Worm (Caenorhabditis elegans) whole organism, L4 larva: ENCODE measurements around the gene F54E12.2.

Source experiments
- F26F4.8 ChIP-seq: fragments of 200-800 bp; sonication (Bioruptor generic); conservative IDR thresholded peaks from 2 replicates; pipeline ENCODE4 v1.3.6; 2022; ENCODE audit warnings: missing genetic modification characterization, missing compliant biosample characterization
- F37D6.2 ChIP-seq: sonication (generic microtip); optimal IDR thresholded peaks from 2 replicates; lab custom pipeline; 2016; ENCODE audit warnings: mild to moderate bottlenecking, missing genetic modification characterization, missing compliant biosample characterization
- ceh-82 ChIP-seq: sonication (generic microtip); optimal IDR thresholded peaks from 2 replicates; lab custom pipeline; 2017; ENCODE audit warnings: missing biosample characterization, missing genetic modification characterization
- cey-2 ChIP-seq: sonication (generic microtip); optimal IDR thresholded peaks from 3 replicates; lab custom pipeline; 2017; ENCODE audit warnings: missing genetic modification characterization, mild to moderate bottlenecking, missing compliant biosample characterization, antibody characterized with exemption, borderline replicate concordance; ENCODE audit not compliant: insufficient read depth
- daf-16 ChIP-seq, 3 experiments: sonication (generic microtip); optimal IDR thresholded peaks; 2 replicates each; lab custom pipeline; 2016 to 2017; ENCODE audit warnings: missing genetic modification characterization in 3 of 3, missing genetic modification reagents in 3 of 3, mild to moderate bottlenecking in 2 of 3, missing compliant biosample characterization in 2 of 3, missing biosample characterization in 1 of 3, moderate library complexity in 1 of 3
- dmd-6 ChIP-seq: fragments of 200-800 bp; sonication (Bioruptor generic); IDR thresholded peaks from 2 replicates; pipeline ENCODE4 v1.3.6; 2022; ENCODE audit warnings: missing genetic modification reagents, missing genetic modification characterization, missing compliant biosample characterization
- dmd-8 ChIP-seq: fragments of 200-800 bp; sonication (Bioruptor generic); IDR thresholded peaks from 2 replicates; pipeline ENCODE4 v1.3.6; 2022; ENCODE audit warnings: missing genetic modification characterization, missing compliant biosample characterization
- dpl-1 ChIP-seq: fragments of 150-350 bp; optimal IDR thresholded peaks from 2 replicates; lab custom pipeline; 2014; ENCODE audit warnings: missing biosample characterization, missing genetic modification reagents, missing genetic modification characterization
- duxl-1 ChIP-seq: sonication (generic microtip); optimal IDR thresholded peaks from 2 replicates; lab custom pipeline; 2016; ENCODE audit warnings: mild to moderate bottlenecking, missing genetic modification characterization, moderate library complexity, missing compliant biosample characterization; ENCODE audit not compliant: poor library complexity
- dve-1 ChIP-seq: sonication (generic microtip); optimal IDR thresholded peaks from 2 replicates; lab custom pipeline; 2017; ENCODE audit warnings: antibody characterized with exemption, mild to moderate bottlenecking, missing genetic modification characterization, missing compliant biosample characterization; ENCODE audit not compliant: insufficient read depth
- hif-1 ChIP-seq, 2 experiments: sonication (generic microtip); optimal IDR thresholded peaks; 2 replicates each; lab custom pipeline; 2016 to 2017; ENCODE audit warnings: missing compliant biosample characterization in 2 of 2, missing genetic modification characterization in 2 of 2, missing genetic modification reagents in 2 of 2, missing genotype in 2 of 2, mild to moderate bottlenecking in 1 of 2
- hlh-11 ChIP-seq: fragments of 200-800 bp; sonication (Bioruptor generic); optimal IDR thresholded peaks from 2 replicates; lab custom pipeline; 2018; ENCODE audit warnings: mild to moderate bottlenecking, missing genetic modification characterization, missing compliant biosample characterization
- hlh-30 ChIP-seq: sonication (generic microtip); optimal IDR thresholded peaks from 2 replicates; lab custom pipeline; 2017; ENCODE audit warnings: antibody characterized with exemption, mild to moderate bottlenecking, missing genetic modification characterization, missing compliant biosample characterization; ENCODE audit not compliant: insufficient read depth
- jun-1 ChIP-seq: fragments of 150-350 bp; optimal IDR thresholded peaks from 2 replicates; lab custom pipeline; 2014; ENCODE audit warnings: missing biosample characterization, missing genetic modification reagents, missing genetic modification characterization
- lin-38 ChIP-seq: fragments of 200-800 bp; sonication (Bioruptor generic); IDR thresholded peaks from 2 replicates; pipeline ENCODE4 v1.3.6; 2022; ENCODE audit warnings: missing genetic modification reagents, missing genetic modification characterization, missing compliant biosample characterization
- lin-39 ChIP-seq: fragments of 150-350 bp; optimal IDR thresholded peaks from 2 replicates; lab custom pipeline; 2014; ENCODE audit warnings: missing biosample characterization, missing genetic modification reagents, missing genetic modification characterization
- lsy-2 ChIP-seq, 2 experiments: fragments of 150-350 bp in 1 of 2; sonication (generic microtip) in 1 of 2; optimal IDR thresholded peaks; 2 replicates each; lab custom pipeline; 2014 to 2017; ENCODE audit warnings: missing biosample characterization in 2 of 2, missing genetic modification characterization in 2 of 2
- madf-9 ChIP-seq: fragments of 200-800 bp; sonication (Bioruptor generic); conservative IDR thresholded peaks from 2 replicates; pipeline ENCODE4 v1.3.6; 2022; ENCODE audit warnings: missing genetic modification reagents, missing genetic modification characterization, missing compliant biosample characterization
- mep-1 ChIP-seq: fragments of 150-350 bp; sonication (generic microtip); optimal IDR thresholded peaks from 3 replicates; lab custom pipeline; 2014; ENCODE audit warnings: missing biosample characterization, missing genetic modification characterization
- mes-2 ChIP-seq: sonication (generic microtip); optimal IDR thresholded peaks from 2 replicates; lab custom pipeline; 2016; ENCODE audit warnings: missing genotype, mild to moderate bottlenecking, missing genetic modification characterization, missing compliant biosample characterization; ENCODE audit not compliant: poor library complexity, severe bottlenecking
- mxl-2 ChIP-seq: fragments of 200-800 bp; sonication (Bioruptor generic); conservative IDR thresholded peaks from 2 replicates; pipeline ENCODE4 v1.3.6; 2022; ENCODE audit warnings: missing genetic modification reagents, missing genetic modification characterization, missing compliant biosample characterization
- nhr-10 ChIP-seq: fragments of 150-350 bp; optimal IDR thresholded peaks from 2 replicates; lab custom pipeline; 2014; ENCODE audit warnings: missing biosample characterization, missing genetic modification characterization
- nhr-28 ChIP-seq: fragments of 150-350 bp; optimal IDR thresholded peaks from 2 replicates; lab custom pipeline; 2014; ENCODE audit warnings: missing biosample characterization, missing genetic modification characterization
- nhr-76 ChIP-seq: fragments of 150-350 bp; optimal IDR thresholded peaks from 2 replicates; lab custom pipeline; 2014; ENCODE audit warnings: missing biosample characterization, missing genetic modification characterization
- nhr-77 ChIP-seq: fragments of 150-350 bp; optimal IDR thresholded peaks from 2 replicates; lab custom pipeline; 2014; ENCODE audit warnings: missing biosample characterization, missing genetic modification characterization
- rbr-2 ChIP-seq: sonication (generic microtip); optimal IDR thresholded peaks from 2 replicates; lab custom pipeline; 2016; ENCODE audit warnings: missing genotype, missing genetic modification characterization, missing compliant biosample characterization
- set-16 ChIP-seq: fragments of 200-800 bp; sonication (Bioruptor generic); IDR thresholded peaks from 2 replicates; pipeline ENCODE4 v1.3.6; 2022; ENCODE audit warnings: missing genetic modification reagents, missing genetic modification characterization, missing compliant biosample characterization
- snpc-4 ChIP-seq: fragments of 150-350 bp; optimal IDR thresholded peaks from 2 replicates; lab custom pipeline; 2014; ENCODE audit warnings: missing biosample characterization, missing genetic modification characterization
- unc-130 ChIP-seq: sonication (generic microtip); optimal IDR thresholded peaks from 2 replicates; lab custom pipeline; 2016; ENCODE audit warnings: missing genetic modification reagents, missing genetic modification characterization, missing compliant biosample characterization
- unc-62 ChIP-seq, 3 experiments: fragments of 150-350 bp in 1 of 3; sonication (generic microtip); optimal IDR thresholded peaks in 2 of 3; peaks in 1 of 3; 1 replicate in 1 of 3; 2 replicates in 2 of 3; lab custom pipeline; 2014 to 2017; ENCODE audit warnings: missing biosample characterization in 3 of 3, missing genetic modification characterization in 3 of 3, missing genetic modification reagents in 3 of 3, missing genotype in 1 of 3
- vab-7 ChIP-seq: fragments of 200-800 bp; sonication (Bioruptor generic); IDR thresholded peaks from 2 replicates; pipeline ENCODE4 v1.3.6; 2022; ENCODE audit warnings: missing genetic modification reagents, missing genetic modification characterization, missing compliant biosample characterization

F54E12.2 gene

ce11 chrIV:11323666-11324065 lies 13.3 kb downstream of the F54E12.2 start (continued):
- TF ChIP-seq mxl-2 (GFP tag; lab: Robert Waterston, UW) (no peak), nhr-76 (no peak), snpc-4 (tag; lab: Kevin White, UChicago) (no peak), dmd-8 (GFP tag; lab: Robert Waterston, UW) (0 out of 2 replicates have a peak, but pooled peaks have one; percentile 4)

- TF ChIP-seq F26F4.8 (GFP tag; lab: Robert Waterston, UW) (no peak), cey-2 (no peak), daf-16 (GFP tag; optimal IDR thresholded peaks at IDR 0.05; lab: Kevin White, UChicago) (no peak), daf-16 (tag; optimal IDR thresholded peaks at IDR 0.05; lab: Kevin White, UChicago) (peak; percentile 9)
Observed at ce11 chrIV:11320500-11320899, 16.5 kb downstream of the F54E12.2 start, which contains the start of gene edg-1. TSS of gene edg-1 (plus strand) at chrIV:11320800.

DNA sequence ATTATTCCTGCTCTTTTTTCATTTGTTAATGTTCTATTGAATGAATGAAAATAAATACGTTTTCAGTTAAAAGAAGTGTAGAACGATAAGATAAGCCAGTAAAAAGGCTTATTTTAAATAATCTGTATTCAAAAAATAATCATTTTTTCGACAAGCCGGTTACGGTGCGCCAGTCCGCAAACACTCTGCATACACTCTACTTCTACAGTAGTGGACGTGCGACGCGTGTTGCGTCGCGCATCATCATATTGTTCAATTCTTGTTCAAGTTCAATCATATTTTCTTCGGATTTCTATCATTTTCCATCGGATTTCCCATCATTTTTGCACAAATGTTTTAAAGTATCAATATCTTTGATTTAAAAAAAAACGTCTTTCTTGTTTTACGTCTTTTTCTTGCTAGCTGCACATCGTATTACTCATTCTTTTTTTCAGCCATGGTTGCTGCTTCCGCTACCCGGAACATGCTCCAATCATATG lies 17.1 kb downstream of the F54E12.2 start, which contains the start of gene B0035.18:
TSS of gene B0035.18 (plus strand) at position 429 of the 479 bp plus-strand sequence.
- no peak for TF ChIP-seq madf-9
- TF ChIP-seq unc-130 (GFP tag; lab: Kevin White, UChicago): peak; percentile 2
- peak in 1 of 2 experiments; percentile 12 for TF ChIP-seq lsy-2 (tag; optimal IDR thresholded peaks at IDR 0.05; lab: Kevin White, UChicago)
- TF ChIP-seq, all 104 proteins: peak for 2

DNA sequence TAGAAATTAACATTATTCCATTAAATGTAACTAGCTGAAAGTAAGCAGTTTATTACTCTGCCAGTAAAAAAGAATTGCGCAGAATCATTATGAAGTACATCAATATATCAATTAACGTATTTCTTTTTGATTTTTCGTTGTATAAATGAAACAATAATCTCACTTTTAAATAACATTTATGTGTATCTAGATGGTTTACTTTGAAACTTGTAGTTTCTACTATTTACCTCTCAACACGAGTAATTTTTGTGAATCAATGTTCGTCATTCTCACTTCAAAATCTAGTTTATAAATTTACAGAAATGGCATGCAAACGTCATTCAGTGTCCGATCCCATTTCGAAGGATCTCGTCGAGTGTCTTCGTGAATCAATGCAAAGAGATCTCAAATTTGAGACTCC lies 19.9 kb downstream of the F54E12.2 start, which contains the start of gene gspd-1:
TSS of gene gspd-1 (plus strand) at position 301 of the 400 bp plus-strand sequence.
- no peak for TF ChIP-seq nhr-77 (tag; lab: Kevin White, UChicago)

DNA sequence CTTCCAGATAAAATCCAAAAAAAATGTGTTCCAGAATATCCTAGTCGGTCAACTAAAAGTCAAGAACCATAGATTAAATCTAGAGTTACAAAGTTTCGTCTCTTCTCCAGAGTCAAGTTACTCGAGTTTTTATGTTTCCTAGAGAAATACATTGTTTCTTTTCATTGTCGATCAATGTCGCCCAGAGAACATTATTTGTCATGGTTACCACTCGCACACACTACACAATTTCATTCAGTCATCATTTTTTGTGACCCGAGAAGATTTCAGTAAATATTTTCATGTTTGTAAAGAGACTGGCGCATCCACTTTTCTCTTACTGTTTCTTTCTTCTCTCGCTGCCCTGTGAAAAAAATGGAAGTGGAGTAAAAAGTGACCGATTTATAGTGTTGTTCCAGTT lies 20.3 kb downstream of the F54E12.2 start:
- TF ChIP-seq nhr-28 (tag; lab: Kevin White, UChicago) (no peak), vab-7 (GFP tag; lab: Robert Waterston, UW) (no peak), daf-16 (GFP tag; optimal IDR thresholded peaks at IDR 0.05; lab: Kevin White, UChicago) (no peak), daf-16 (tag; optimal IDR thresholded peaks at IDR 0.05; lab: Kevin White, UChicago) (no peak), unc-62 (GFP tag; optimal IDR thresholded peaks at IDR 0.05 in 1 of 2; lab: Kevin White, UChicago) (peak in 1 of 2 experiments; percentile 85), unc-62 (tag; optimal IDR thresholded peaks at IDR 0.05; lab: Kevin White, UChicago) (no peak)

DNA sequence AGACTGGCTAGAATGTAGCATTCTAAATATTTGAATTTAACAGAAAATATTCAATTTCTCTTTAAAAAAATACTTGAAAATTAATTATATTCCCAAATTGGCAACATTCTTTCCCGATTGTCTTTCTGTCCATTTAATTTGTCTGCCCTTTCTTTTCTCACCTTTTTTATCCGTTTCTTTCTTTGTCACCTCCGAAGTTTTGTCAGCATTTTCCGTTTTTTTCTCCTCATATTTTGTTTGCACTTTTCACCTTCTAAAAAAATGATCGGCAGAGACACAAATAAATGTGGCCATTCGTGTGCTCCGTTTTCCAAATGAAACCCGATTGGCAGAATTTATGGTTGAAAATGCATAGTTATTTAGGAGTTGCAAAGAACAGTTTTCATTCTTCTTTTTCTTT lies 20.9 kb downstream of the F54E12.2 start:
- TF ChIP-seq ceh-82 (tag; lab: Kevin White, UChicago): no peak
- no peak for TF ChIP-seq F37D6.2
- no peak for TF ChIP-seq nhr-10 (tag; lab: Kevin White, UChicago)
- no peak for TF ChIP-seq lin-39
- TF ChIP-seq set-16 (GFP tag; lab: Robert Waterston, UW): no peak

DNA sequence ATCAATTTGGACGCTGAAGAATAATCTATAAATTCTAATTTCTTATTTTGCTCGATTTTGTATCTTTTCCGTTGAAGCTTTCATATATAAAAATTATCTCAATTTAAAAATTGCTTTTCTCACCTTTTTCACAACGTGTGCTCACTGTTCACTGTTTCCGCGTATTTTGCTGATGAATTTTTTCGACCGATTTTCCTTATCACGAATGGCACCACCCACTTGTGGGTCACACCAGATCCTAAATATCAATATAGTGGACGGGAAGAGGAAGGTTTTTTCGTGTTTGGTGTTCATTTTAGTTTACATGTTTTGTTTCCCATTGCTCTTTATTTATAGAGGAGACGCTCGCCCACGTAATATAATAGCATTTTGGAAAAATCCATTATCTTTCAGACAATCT lies 21.3 kb downstream of the F54E12.2 start:
- no peak for TF ChIP-seq rbr-2 (tag; lab: Kevin White, UChicago)
- TF ChIP-seq F37D6.2: no peak

DNA sequence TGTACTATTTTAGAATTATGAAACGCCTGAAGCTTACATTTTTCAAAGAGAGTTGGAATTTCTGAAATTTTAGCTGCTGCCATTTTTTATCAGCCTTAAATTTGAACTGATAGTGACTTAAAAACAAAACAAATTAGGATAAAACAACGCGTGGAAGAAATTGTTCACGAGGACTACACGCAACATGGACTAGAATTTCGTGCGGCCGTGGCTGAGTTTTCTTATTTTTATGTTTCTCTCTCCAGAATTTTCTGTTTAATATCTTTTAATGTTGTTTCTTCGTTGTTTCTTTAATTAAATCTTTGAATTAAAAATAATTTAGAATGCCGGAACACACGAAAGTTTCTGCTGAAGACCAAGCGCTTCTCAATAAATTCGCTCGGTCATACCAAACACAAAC lies 22.1 kb downstream of the F54E12.2 start, which contains the start of the genes B0035.3, B0035.22 and pfd-4:
TSS of gene B0035.3 (minus strand) at position 114 of the 400 bp plus-strand sequence.
TSS of gene B0035.22 (plus strand) at position 269 of the 400 bp plus-strand sequence.
TSS of gene pfd-4 (plus strand) at position 323 of the 400 bp plus-strand sequence.
- peak; percentile 63 for TF ChIP-seq dve-1 (tag; lab: Kevin White, UChicago)
- no peak for TF ChIP-seq nhr-77 (tag; lab: Kevin White, UChicago)
- peak in 1 of 2 experiments; percentile 80 for TF ChIP-seq lsy-2 (tag; optimal IDR thresholded peaks at IDR 0.05; lab: Kevin White, UChicago)
- TF ChIP-seq duxl-1: no peak
- TF ChIP-seq dpl-1 (GFP tag; lab: Kevin White, UChicago): peak; percentile 59
- peak; percentile 23; the same call in 1 of the 2 replicates for TF ChIP-seq dmd-6 (GFP tag; lab: Robert Waterston, UW)
- peak; percentile 32 for TF ChIP-seq hlh-30 (tag; lab: Kevin White, UChicago)
- TF ChIP-seq mep-1 (tag; lab: Kevin White, UChicago): peak; percentile 46
- no peak for TF ChIP-seq jun-1 (tag; lab: Kevin White, UChicago)
- TF ChIP-seq rbr-2 (tag; lab: Kevin White, UChicago): peak; percentile 29
- TF ChIP-seq lin-38: peak; percentile 43
- TF ChIP-seq hif-1 (tag; optimal IDR thresholded peaks at IDR 0.05; lab: Kevin White, UChicago): peak in 1 of 2 experiments; percentile 72
- no peak for TF ChIP-seq snpc-4 (tag; lab: Kevin White, UChicago)
- TF ChIP-seq daf-16 (GFP tag; optimal IDR thresholded peaks at IDR 0.05; lab: Kevin White, UChicago): no peak
- TF ChIP-seq daf-16 (tag; optimal IDR thresholded peaks at IDR 0.05; lab: Kevin White, UChicago): peak; percentile 62
- peak; percentile 74 for TF ChIP-seq unc-130 (GFP tag; lab: Kevin White, UChicago)
- TF ChIP-seq mes-2: peak; percentile 97
- no peak for TF ChIP-seq hlh-11 (tag; lab: Kevin White, UChicago)
- TF ChIP-seq, all 104 proteins: peak for 12
